Fruit fly (Drosophila melanogaster) whole organism, wandering third instar larva: ENCODE data around the gene CG43844.

Experiments used
- CG32264 ChIP-seq: fragments of 200-800 bp; sonication (Bioruptor generic); optimal IDR thresholded peaks from 2 replicates; lab custom pipeline; 2016; ENCODE audit warnings: missing biosample characterization, missing genetic modification characterization
- CG9705 ChIP-seq: fragments of 200-800 bp; sonication (Bioruptor generic); optimal IDR thresholded peaks from 2 replicates; lab custom pipeline; 2018; ENCODE audit warnings: missing biosample characterization, mild to moderate bottlenecking, missing genetic modification characterization
- CrebA ChIP-seq: fragments of 200-800 bp; sonication (Bioruptor generic); optimal IDR thresholded peaks from 2 replicates; lab custom pipeline; 2016; ENCODE audit warnings: missing biosample characterization, mild to moderate bottlenecking, missing genetic modification characterization, borderline replicate concordance
- Dif ChIP-seq: fragments of 200-275, 200-300 bp; sonication (Bioruptor generic); optimal IDR thresholded peaks from 2 replicates; lab custom pipeline; 2018; ENCODE audit warnings: missing biosample characterization, missing genetic modification characterization; ENCODE audit not compliant: partially characterized antibody
- GATAd ChIP-seq: sonication (Bioruptor generic); optimal IDR thresholded peaks from 2 replicates; lab custom pipeline; 2016; ENCODE audit warnings: missing biosample characterization, missing genetic modification characterization
- Hnf4 ChIP-seq: fragments of 200-800 bp; sonication (Bioruptor generic); optimal IDR thresholded peaks from 2 replicates; lab custom pipeline; 2016; ENCODE audit warnings: missing biosample characterization, mild to moderate bottlenecking, missing genetic modification characterization
- Jra ChIP-seq: sonication (Bioruptor generic); optimal IDR thresholded peaks from 2 replicates; lab custom pipeline; 2016; ENCODE audit warnings: missing biosample characterization, missing genetic modification characterization
- Mio ChIP-seq: sonication (Bioruptor generic); optimal IDR thresholded peaks from 2 replicates; lab custom pipeline; 2016; ENCODE audit warnings: missing biosample characterization, missing genetic modification characterization
- Myc ChIP-seq: fragments of >200 bp; optimal IDR thresholded peaks from 2 replicates; lab custom pipeline; 2017
- N ChIP-seq: fragments of >200 bp; optimal IDR thresholded peaks from 2 replicates; lab custom pipeline; 2018; ENCODE audit warnings: missing biosample characterization, missing external identifiers, missing genetic modification characterization
- OdsH ChIP-seq: fragments of 200-800 bp; sonication (Bioruptor generic); optimal IDR thresholded peaks from 2 replicates; lab custom pipeline; 2016; ENCODE audit warnings: missing biosample characterization, mild to moderate bottlenecking, missing genetic modification characterization
- Rel ChIP-seq, 2 experiments: fragments of 200-800 bp; sonication (Bioruptor generic) in 1 of 2; optimal IDR thresholded peaks; 2 replicates in 1 of 2; 3 replicates in 1 of 2; lab custom pipeline; 2016 to 2019; ENCODE audit warnings: mild to moderate bottlenecking in 2 of 2, missing biosample characterization in 2 of 2, missing genetic modification characterization in 2 of 2, moderate library complexity in 1 of 2
- Sp1 ChIP-seq: fragments of 200-800 bp; sonication (Bioruptor generic); optimal IDR thresholded peaks from 3 replicates; lab custom pipeline; 2019; ENCODE audit warnings: missing biosample characterization, mild to moderate bottlenecking, missing genetic modification characterization, moderate library complexity
- Vsx2 ChIP-seq: fragments of 200-300, 225-300 bp; sonication (Bioruptor generic); optimal IDR thresholded peaks from 2 replicates; lab custom pipeline; 2018; ENCODE audit warnings: missing biosample characterization, missing genetic modification characterization; ENCODE audit not compliant: partially characterized antibody
- br ChIP-seq: fragments of 200-800 bp; sonication (Bioruptor generic); optimal IDR thresholded peaks from 2 replicates; lab custom pipeline; 2016; ENCODE audit warnings: missing biosample characterization, missing genetic modification characterization
- brk ChIP-seq: fragments of 200-800 bp; sonication (Bioruptor generic); optimal IDR thresholded peaks from 2 replicates; lab custom pipeline; 2016; ENCODE audit warnings: missing biosample characterization, mild to moderate bottlenecking, missing genetic modification characterization
- dl ChIP-seq, 2 experiments: fragments of 175-275, 200-275 bp in 1 of 2; fragments of 200-275 bp in 1 of 2; sonication (Bioruptor generic); optimal IDR thresholded peaks; lab custom pipeline; 2018; ENCODE audit warnings: mild to moderate bottlenecking in 2 of 2, missing biosample characterization in 2 of 2, missing genetic modification characterization in 2 of 2, moderate library complexity in 2 of 2; ENCODE audit not compliant: partially characterized antibody in 2 of 2, insufficient read depth in 1 of 2
- dsf ChIP-seq: sonication (Bioruptor generic); optimal IDR thresholded peaks from 2 replicates; lab custom pipeline; 2016; ENCODE audit warnings: missing biosample characterization, missing genetic modification characterization, borderline replicate concordance
- foxo ChIP-seq, 2 experiments: fragments of 200-800 bp; sonication (Bioruptor generic); optimal IDR thresholded peaks; 2 replicates in 1 of 2; 3 replicates in 1 of 2; lab custom pipeline; 2016 to 2017; ENCODE audit warnings: missing biosample characterization in 2 of 2, missing genetic modification characterization in 2 of 2
- h ChIP-seq: fragments of 200-800 bp; sonication (Bioruptor generic); optimal IDR thresholded peaks from 3 replicates; lab custom pipeline; 2016; ENCODE audit warnings: missing biosample characterization, mild to moderate bottlenecking, missing genetic modification characterization
- jim ChIP-seq: fragments of 175-275, 200-325 bp; sonication (Bioruptor generic); optimal IDR thresholded peaks from 2 replicates; lab custom pipeline; 2016; ENCODE audit warnings: missing biosample characterization, mild to moderate bottlenecking, missing genetic modification characterization
- lola ChIP-seq: fragments of >200 bp; optimal IDR thresholded peaks from 2 replicates; lab custom pipeline; 2017; ENCODE audit warnings: missing biosample characterization, missing genetic modification characterization
- pan ChIP-seq: fragments of >200 bp; optimal IDR thresholded peaks from 2 replicates; lab custom pipeline; 2017
- psq ChIP-seq: fragments of 200-800 bp; sonication (Bioruptor generic); optimal IDR thresholded peaks from 3 replicates; lab custom pipeline; 2017; ENCODE audit warnings: missing biosample characterization, mild to moderate bottlenecking, missing genetic modification characterization, moderate library complexity
- rgr ChIP-seq: fragments of 200-800 bp; sonication (Bioruptor generic); optimal IDR thresholded peaks from 3 replicates; lab custom pipeline; 2016; ENCODE audit warnings: missing biosample characterization, mild to moderate bottlenecking, missing genetic modification characterization
- sage ChIP-seq: fragments of 200-800 bp; sonication (Bioruptor generic); optimal IDR thresholded peaks from 2 replicates; lab custom pipeline; 2016; ENCODE audit warnings: missing biosample characterization, mild to moderate bottlenecking, missing genetic modification characterization
- sv ChIP-seq: fragments of 200-800 bp; sonication (Bioruptor generic); optimal IDR thresholded peaks from 3 replicates; lab custom pipeline; 2016; ENCODE audit warnings: missing biosample characterization, missing genetic modification characterization
- tai ChIP-seq: sonication (Bioruptor generic); optimal IDR thresholded peaks from 2 replicates; lab custom pipeline; 2016; ENCODE audit warnings: missing biosample characterization, missing genetic modification characterization
- usp ChIP-seq: fragments of >200 bp; optimal IDR thresholded peaks from 2 replicates; lab custom pipeline; 2017; ENCODE audit warnings: missing biosample characterization, missing genetic modification characterization
- woc ChIP-seq: sonication (Bioruptor generic); optimal IDR thresholded peaks from 2 replicates; lab custom pipeline; 2016; ENCODE audit warnings: missing biosample characterization, mild to moderate bottlenecking, missing genetic modification characterization

CG43844 gene

DNA sequence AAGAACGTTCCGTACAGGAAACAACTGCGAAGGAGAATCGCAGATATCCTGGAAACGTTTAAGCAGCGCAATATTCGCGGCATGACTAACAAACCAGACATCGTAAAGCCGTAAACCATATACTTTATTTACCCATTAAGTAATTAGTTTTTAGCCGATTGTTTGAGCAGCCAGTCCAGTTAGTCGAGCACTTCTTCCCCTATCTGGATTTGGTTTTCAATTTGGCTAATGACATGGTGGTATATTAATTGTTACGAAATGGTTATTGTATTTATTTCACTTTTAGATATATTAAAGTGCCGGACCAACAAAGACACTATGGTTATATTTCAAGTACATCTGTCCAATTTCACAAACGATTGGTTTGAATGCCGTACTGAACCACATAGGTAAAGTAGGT, 45.7 kb upstream of the CG43844 start, which contains the start of gene Gr93b:
Gene Gr93b (minus strand): TSS at position 101 of the 400 bp plus-strand sequence.
- TF ChIP-seq lola (GFP tag; lab: Kevin White, UChicago) = no peak
- TF ChIP-seq pan (lab: Kevin White, UChicago) = no peak
- no peak for TF ChIP-seq tai (GFP tag; lab: Kevin White, UChicago)
- no peak for TF ChIP-seq rgr
- TF ChIP-seq sv (GFP tag; lab: Kevin White, UChicago) = no peak
- no peak for TF ChIP-seq Dif (GFP tag; lab: Kevin White, UChicago)
- TF ChIP-seq Myc (lab: Kevin White, UChicago) = no peak
- no peak for TF ChIP-seq psq (GFP tag; lab: Kevin White, UChicago)
- TF ChIP-seq br (GFP tag; lab: Kevin White, UChicago) = no peak
- TF ChIP-seq dsf (GFP tag; lab: Kevin White, UChicago) = no peak
- no peak for TF ChIP-seq brk (GFP tag; lab: Kevin White, UChicago)
- TF ChIP-seq woc = no peak
- no peak for TF ChIP-seq dl (GFP tag; optimal IDR thresholded peaks at IDR 0.05; lab: Kevin White, UChicago; ENCODE audit: insufficient read depth in 1 of 2, partially characterized antibody in 2 of 2)
- no peak for TF ChIP-seq Hnf4 (GFP tag; lab: Kevin White, UChicago)
- TF ChIP-seq Mio (GFP tag; lab: Kevin White, UChicago) = no peak
- no peak for TF ChIP-seq CrebA (GFP tag; lab: Kevin White, UChicago)
- no peak for TF ChIP-seq CG9705 (GFP tag; lab: Kevin White, UChicago)
- no peak for TF ChIP-seq sage (GFP tag; lab: Kevin White, UChicago)
- TF ChIP-seq, all 38 proteins: peak for 0

DNA sequence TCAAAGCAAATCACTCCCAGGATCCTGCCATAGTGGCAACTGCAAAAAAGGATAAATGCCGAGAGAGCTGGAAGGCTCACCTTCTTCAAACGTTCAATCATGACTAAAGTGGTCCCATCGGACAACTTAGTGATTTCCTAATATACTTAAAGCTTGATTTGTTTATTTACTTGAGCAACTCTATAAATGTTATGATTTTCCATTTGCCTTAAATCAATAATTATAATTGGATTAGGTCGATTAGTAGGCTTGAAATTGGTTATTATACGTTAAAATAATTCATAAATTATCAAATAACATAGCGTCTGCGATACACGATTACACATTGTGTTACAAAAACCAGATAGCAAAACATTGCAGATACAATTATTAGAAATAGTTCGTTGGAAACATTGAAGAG, 44.2 kb upstream of the CG43844 start, which contains the start of gene Gr93c:
Gene Gr93c (minus strand): TSS at position 101 of the 400 bp plus-strand sequence.
- no peak for TF ChIP-seq tai (GFP tag; lab: Kevin White, UChicago)
- TF ChIP-seq brk (GFP tag; lab: Kevin White, UChicago) = no peak
- no peak for TF ChIP-seq GATAd
- TF ChIP-seq sage (GFP tag; lab: Kevin White, UChicago) = no peak
- no peak for TF ChIP-seq lola (GFP tag; lab: Kevin White, UChicago)
- no peak for TF ChIP-seq Jra (GFP tag; lab: Kevin White, UChicago)
- TF ChIP-seq Hnf4 (GFP tag; lab: Kevin White, UChicago) = no peak
- no peak for TF ChIP-seq woc
- TF ChIP-seq CrebA (GFP tag; lab: Kevin White, UChicago) = no peak
- TF ChIP-seq br (GFP tag; lab: Kevin White, UChicago) = no peak
- TF ChIP-seq rgr = no peak
- no peak for TF ChIP-seq Rel (GFP tag; optimal IDR thresholded peaks at IDR 0.05; lab: Kevin White, UChicago)
- TF ChIP-seq Rel (tag; optimal IDR thresholded peaks at IDR 0.05; lab: Kevin White, UChicago) = no peak
- TF ChIP-seq usp (GFP tag; lab: Kevin White, UChicago) = no peak
- TF ChIP-seq h = no peak
- TF ChIP-seq, all 38 proteins: peak for 0

DNA sequence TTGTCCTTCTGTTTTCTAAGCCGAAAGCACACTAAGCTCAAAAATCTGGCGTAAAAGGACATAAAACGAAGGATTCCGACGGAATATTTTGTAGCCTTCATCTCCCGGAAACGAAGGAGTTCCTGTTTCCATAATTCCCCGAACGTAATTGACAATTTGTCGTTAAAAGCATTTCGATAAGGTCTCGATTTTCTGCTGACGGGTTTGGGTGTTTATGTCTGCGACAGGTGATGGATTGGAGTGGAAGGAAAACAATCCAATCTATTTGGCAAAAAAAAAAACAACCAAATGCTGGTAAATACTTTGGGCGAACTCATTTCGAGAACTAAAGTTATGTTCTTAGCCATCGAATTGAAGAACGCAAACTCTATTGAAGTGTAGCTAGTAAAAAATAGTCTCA, 42.8 kb upstream of the CG43844 start, which contains the start of gene Gr93d:
Gene Gr93d (minus strand): TSS at position 101 of the 400 bp plus-strand sequence.
- TF ChIP-seq woc = no peak
- TF ChIP-seq CG32264 = no peak
- TF ChIP-seq GATAd = no peak
- TF ChIP-seq Jra (GFP tag; lab: Kevin White, UChicago) = no peak
- no peak for TF ChIP-seq Mio (GFP tag; lab: Kevin White, UChicago)
- no peak for TF ChIP-seq jim
- no peak for TF ChIP-seq sv (GFP tag; lab: Kevin White, UChicago)
- TF ChIP-seq, all 38 proteins: peak for 0

DNA sequence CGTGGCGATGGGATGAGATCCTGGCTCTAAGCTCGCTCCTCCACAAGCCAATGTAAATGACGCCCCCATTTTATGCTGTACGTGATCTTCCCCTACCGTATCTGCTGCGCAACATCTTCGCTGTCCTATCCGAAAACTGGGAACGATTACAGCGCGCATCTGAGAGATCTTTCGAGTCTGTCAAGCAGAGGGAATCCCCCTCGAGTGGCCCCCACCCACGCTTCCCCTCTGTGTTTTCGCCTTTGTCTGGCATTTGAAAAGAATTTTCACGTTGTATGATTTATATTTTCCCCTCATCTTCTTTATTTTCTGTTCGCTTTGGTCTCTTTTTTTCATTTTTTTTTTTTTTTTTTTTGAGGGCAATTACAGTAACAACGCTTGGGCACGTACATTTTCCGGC, 41.9 kb upstream of the CG43844 start:
- TF ChIP-seq pan (lab: Kevin White, UChicago) (no peak), foxo (GFP tag; optimal IDR thresholded peaks at IDR 0.05; lab: Kevin White, UChicago) (no peak), Rel (GFP tag; optimal IDR thresholded peaks at IDR 0.05; lab: Kevin White, UChicago) (no peak), Rel (tag; optimal IDR thresholded peaks at IDR 0.05; lab: Kevin White, UChicago) (peak; percentile 92)

DNA sequence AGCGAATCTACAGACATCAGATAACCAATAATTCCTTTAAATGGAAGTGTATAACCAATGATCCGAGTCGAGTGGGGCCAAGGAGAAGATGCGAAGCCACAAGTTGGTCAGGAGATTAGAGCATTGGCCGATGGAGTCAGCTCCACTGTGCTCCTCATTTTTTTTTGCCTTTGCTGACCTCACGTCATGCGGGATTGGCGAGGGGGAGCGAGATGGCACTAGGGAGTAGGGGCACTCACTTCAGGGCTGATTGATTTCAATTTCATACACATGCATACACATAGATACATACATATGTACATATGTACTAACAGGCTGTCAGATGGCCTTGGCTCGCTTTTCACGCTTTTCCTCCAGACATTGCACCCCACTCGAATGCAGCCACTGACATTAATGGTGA, 41.1 kb upstream of the CG43844 start:
- TF ChIP-seq Dif (GFP tag; lab: Kevin White, UChicago) = no peak
- TF ChIP-seq Rel (GFP tag; optimal IDR thresholded peaks at IDR 0.05; lab: Kevin White, UChicago) = no peak
- no peak for TF ChIP-seq Rel (tag; optimal IDR thresholded peaks at IDR 0.05; lab: Kevin White, UChicago)
- no peak for TF ChIP-seq jim
- no peak for TF ChIP-seq woc
- TF ChIP-seq OdsH = no peak
- TF ChIP-seq N (GFP tag; lab: Kevin White, UChicago) = no peak
- no peak for TF ChIP-seq foxo (GFP tag; optimal IDR thresholded peaks at IDR 0.05; lab: Kevin White, UChicago)
- no peak for TF ChIP-seq Myc (lab: Kevin White, UChicago)
- TF ChIP-seq lola (GFP tag; lab: Kevin White, UChicago) = no peak
- no peak for TF ChIP-seq GATAd
- TF ChIP-seq brk (GFP tag; lab: Kevin White, UChicago) = no peak
- no peak for TF ChIP-seq rgr
- TF ChIP-seq Sp1 (GFP tag; lab: Kevin White, UChicago) = no peak
- no peak for TF ChIP-seq sv (GFP tag; lab: Kevin White, UChicago)
- TF ChIP-seq Vsx2 (GFP tag; lab: Kevin White, UChicago) = no peak
- no peak for TF ChIP-seq Mio (GFP tag; lab: Kevin White, UChicago)
